Worm (Caenorhabditis elegans) whole organism, late embryonic: ENCODE data around the gene mrps-33.
A peak's percentile ranks its signal among the peaks of the same experiment; 100 is the strongest.

Source experiments
- C08G9.2 ChIP-seq: sonication (generic microtip); optimal IDR thresholded peaks from 2 replicates; lab custom pipeline; 2016; ENCODE audit warnings: mild to moderate bottlenecking, missing genetic modification characterization, moderate library complexity, missing compliant biosample characterization
- F13H6.1 ChIP-seq: sonication (generic microtip); optimal IDR thresholded peaks from 2 replicates; lab custom pipeline; 2016; ENCODE audit warnings: missing genetic modification characterization, missing compliant biosample characterization
- T23F11.4 ChIP-seq: fragments of 200-800 bp; sonication (Bioruptor generic); optimal IDR thresholded peaks from 2 replicates; lab custom pipeline; 2018; ENCODE audit warnings: mild to moderate bottlenecking, missing genetic modification characterization, missing compliant biosample characterization
- ahr-1 ChIP-seq: sonication (generic microtip); optimal IDR thresholded peaks from 2 replicates; lab custom pipeline; 2016; ENCODE audit warnings: missing genetic modification characterization, missing compliant biosample characterization
- ceh-14 ChIP-seq: sonication (generic microtip); optimal IDR thresholded peaks from 2 replicates; lab custom pipeline; 2016; ENCODE audit warnings: missing genotype, missing genetic modification characterization, missing compliant biosample characterization
- ceh-18 ChIP-seq: sonication (generic microtip); optimal IDR thresholded peaks from 2 replicates; lab custom pipeline; 2016; ENCODE audit warnings: missing genetic modification characterization, missing compliant biosample characterization
- ceh-24 ChIP-seq: sonication (generic microtip); optimal IDR thresholded peaks from 2 replicates; lab custom pipeline; 2016; ENCODE audit warnings: mild to moderate bottlenecking, missing genetic modification characterization, missing compliant biosample characterization
- ceh-31 ChIP-seq: sonication (generic microtip); optimal IDR thresholded peaks from 2 replicates; lab custom pipeline; 2016; ENCODE audit warnings: missing genetic modification characterization, missing compliant biosample characterization
- ceh-34 ChIP-seq: sonication (generic microtip); optimal IDR thresholded peaks from 2 replicates; lab custom pipeline; 2016; ENCODE audit warnings: mild to moderate bottlenecking, missing genetic modification characterization, missing compliant biosample characterization
- ceh-45 ChIP-seq: fragments of 200-800 bp; sonication (Bioruptor generic); IDR thresholded peaks from 2 replicates; pipeline ENCODE4 v1.3.6; 2022; ENCODE audit warnings: missing genetic modification reagents, missing genetic modification characterization, missing compliant biosample characterization
- ceh-48 ChIP-seq: sonication (generic microtip); optimal IDR thresholded peaks from 2 replicates; lab custom pipeline; 2016; ENCODE audit warnings: missing genetic modification characterization, inconsistent platforms, missing compliant biosample characterization
- dmd-4 ChIP-seq: sonication (generic microtip); optimal IDR thresholded peaks from 2 replicates; lab custom pipeline; 2016; ENCODE audit warnings: borderline replicate concordance, missing genetic modification characterization, missing compliant biosample characterization
- dve-1 ChIP-seq: sonication (generic microtip); optimal IDR thresholded peaks from 2 replicates; lab custom pipeline; 2017; ENCODE audit warnings: antibody characterized with exemption, mild to moderate bottlenecking, missing genetic modification characterization, missing compliant biosample characterization
- elt-2 ChIP-seq: sonication (generic microtip); optimal IDR thresholded peaks from 2 replicates; lab custom pipeline; 2016; ENCODE audit warnings: missing genetic modification reagents, missing genetic modification characterization, missing compliant biosample characterization
- elt-4 ChIP-seq: sonication (generic microtip); optimal IDR thresholded peaks from 2 replicates; lab custom pipeline; 2016; ENCODE audit warnings: missing genetic modification characterization, missing compliant biosample characterization
- ets-4 ChIP-seq: sonication (generic microtip); optimal IDR thresholded peaks from 2 replicates; lab custom pipeline; 2016; ENCODE audit warnings: missing genetic modification characterization, missing compliant biosample characterization
- eyg-1 ChIP-seq: sonication (generic microtip); optimal IDR thresholded peaks from 2 replicates; lab custom pipeline; 2016; ENCODE audit warnings: missing genotype, missing genetic modification characterization, missing compliant biosample characterization
- fkh-6 ChIP-seq: sonication (generic microtip); optimal IDR thresholded peaks from 2 replicates; lab custom pipeline; 2016; ENCODE audit warnings: missing genetic modification characterization, missing compliant biosample characterization
- hlh-13 ChIP-seq: fragments of 200-800 bp; sonication (Bioruptor generic); optimal IDR thresholded peaks from 2 replicates; lab custom pipeline; 2018; ENCODE audit warnings: mild to moderate bottlenecking, missing genetic modification characterization, missing compliant biosample characterization
- hlh-15 ChIP-seq: sonication (generic microtip); optimal IDR thresholded peaks from 2 replicates; lab custom pipeline; 2016; ENCODE audit warnings: missing genetic modification characterization, missing compliant biosample characterization
- hlh-8 ChIP-seq: sonication (generic microtip); optimal IDR thresholded peaks from 2 replicates; lab custom pipeline; 2016; ENCODE audit warnings: missing genotype, missing genetic modification characterization, missing compliant biosample characterization
- lim-6 ChIP-seq: sonication (generic microtip); optimal IDR thresholded peaks from 2 replicates; lab custom pipeline; 2016; ENCODE audit warnings: missing genetic modification characterization, missing compliant biosample characterization
- lin-11 ChIP-seq: fragments of 200-800 bp; sonication (Bioruptor generic); optimal IDR thresholded peaks from 2 replicates; lab custom pipeline; 2018; ENCODE audit warnings: mild to moderate bottlenecking, missing genetic modification characterization, missing compliant biosample characterization
- mec-3 ChIP-seq: sonication (generic microtip); optimal IDR thresholded peaks from 2 replicates; lab custom pipeline; 2016; ENCODE audit warnings: borderline replicate concordance, missing genetic modification characterization, missing compliant biosample characterization
- nfya-1 ChIP-seq: sonication (generic microtip); optimal IDR thresholded peaks from 2 replicates; lab custom pipeline; 2017; ENCODE audit warnings: missing genetic modification characterization, mild to moderate bottlenecking, missing compliant biosample characterization, antibody characterized with exemption, moderate library complexity
- nhr-11 ChIP-seq: fragments of 150-350 bp; optimal IDR thresholded peaks from 2 replicates; lab custom pipeline; 2014; ENCODE audit warnings: missing biosample characterization, missing genetic modification characterization
- npax-4 ChIP-seq: sonication (generic microtip); optimal IDR thresholded peaks from 2 replicates; lab custom pipeline; 2016; ENCODE audit warnings: missing genetic modification characterization, missing compliant biosample characterization
- odd-2 ChIP-seq: sonication (generic microtip); optimal IDR thresholded peaks from 2 replicates; lab custom pipeline; 2017; ENCODE audit warnings: antibody characterized with exemption, mild to moderate bottlenecking, missing genetic modification characterization, missing compliant biosample characterization
- pag-3 ChIP-seq: sonication (generic microtip); optimal IDR thresholded peaks from 2 replicates; lab custom pipeline; 2016; ENCODE audit warnings: missing compliant biosample characterization, missing genetic modification characterization, borderline replicate concordance
- pat-9 ChIP-seq: fragments of 200-800 bp; sonication (Bioruptor generic); optimal IDR thresholded peaks from 2 replicates; lab custom pipeline; 2018; ENCODE audit warnings: mild to moderate bottlenecking, missing genetic modification characterization, moderate library complexity, missing compliant biosample characterization
- pha-2 ChIP-seq: sonication (generic microtip); optimal IDR thresholded peaks from 2 replicates; lab custom pipeline; 2017; ENCODE audit warnings: mild to moderate bottlenecking, missing genetic modification characterization, missing compliant biosample characterization
- ref-2 ChIP-seq: sonication (generic microtip); optimal IDR thresholded peaks from 2 replicates; lab custom pipeline; 2016; ENCODE audit warnings: missing genetic modification characterization, missing compliant biosample characterization
- rnt-1 ChIP-seq: sonication (generic microtip); optimal IDR thresholded peaks from 2 replicates; lab custom pipeline; 2016; ENCODE audit warnings: missing genetic modification characterization, missing compliant biosample characterization
- sdc-2 ChIP-seq: sonication (generic microtip); optimal IDR thresholded peaks from 2 replicates; lab custom pipeline; 2016; ENCODE audit warnings: missing genotype, missing genetic modification characterization, missing compliant biosample characterization
- sox-2 ChIP-seq: fragments of 200-800 bp; sonication (Bioruptor generic); IDR thresholded peaks from 2 replicates; pipeline ENCODE4 v1.3.6; 2022; ENCODE audit warnings: missing genetic modification reagents, missing genetic modification characterization, missing compliant biosample characterization
- tbx-2 ChIP-seq: sonication (generic microtip); optimal IDR thresholded peaks from 2 replicates; lab custom pipeline; 2016; ENCODE audit warnings: missing genetic modification characterization, missing compliant biosample characterization
- ttx-3 ChIP-seq: sonication (generic microtip); optimal IDR thresholded peaks from 2 replicates; lab custom pipeline; 2016; ENCODE audit warnings: missing genetic modification reagents, missing genetic modification characterization, missing compliant biosample characterization
- unc-42 ChIP-seq: sonication (generic microtip); optimal IDR thresholded peaks from 2 replicates; lab custom pipeline; 2016; ENCODE audit warnings: missing genotype, missing genetic modification characterization, missing compliant biosample characterization
- unc-55 ChIP-seq: sonication (generic microtip); optimal IDR thresholded peaks from 2 replicates; lab custom pipeline; 2017; ENCODE audit warnings: missing biosample characterization, missing genetic modification reagents, missing genetic modification characterization
- zip-5 ChIP-seq: sonication (generic microtip); optimal IDR thresholded peaks from 2 replicates; lab custom pipeline; 2016; ENCODE audit warnings: missing genetic modification characterization, missing compliant biosample characterization

mrps-33 gene

ce11 chrIV:8769539-8769938 is 29.7 kb upstream of the mrps-33 start, which contains the start of gene F20C5.5:
Gene F20C5.5 (minus strand): TSS chrIV:8769639.
- TF ChIP-seq nhr-11 (tag; lab: Kevin White, UChicago) (no peak), ceh-14 (tag; lab: Kevin White, UChicago) (no peak), zip-5 (tag; lab: Kevin White, UChicago) (no peak), elt-2 (no peak), lin-11 (tag; lab: Kevin White, UChicago) (no peak), unc-55 (GFP tag; lab: Kevin White, UChicago) (no peak), odd-2 (tag; lab: Kevin White, UChicago) (no peak), mec-3 (no peak), elt-4 (tag; lab: Kevin White, UChicago) (no peak), fkh-6 (no peak), ets-4 (tag; lab: Kevin White, UChicago) (no peak), sox-2 (no peak), eyg-1 (no peak), pha-2 (tag; lab: Kevin White, UChicago) (no peak), pat-9 (tag; lab: Kevin White, UChicago) (no peak)
- TF ChIP-seq, all 69 proteins: peak for 0

DNA sequence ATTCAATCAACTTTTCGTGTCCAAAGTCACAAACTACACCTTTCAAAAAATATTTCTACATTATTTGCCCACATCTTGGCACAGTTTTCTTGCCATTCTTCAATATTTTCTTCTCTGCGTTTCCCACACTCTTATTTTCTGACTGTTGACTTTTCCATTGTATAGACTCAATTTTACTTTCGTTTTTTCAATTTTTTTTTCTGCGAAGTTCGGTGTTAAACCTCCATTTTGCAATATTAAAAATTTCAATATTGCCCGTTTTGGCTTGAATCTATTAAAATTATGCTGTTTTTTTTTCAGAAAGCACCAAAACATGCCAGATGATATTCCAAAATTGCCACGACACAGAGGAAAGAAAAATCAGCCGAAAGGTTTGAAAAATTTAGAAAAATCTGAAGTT is 24.7 kb upstream of the mrps-33 start, which contains the start of gene cdc-50.B:
Gene cdc-50.B (plus strand): TSS at position 301 of the 400 bp plus-strand sequence.
- TF ChIP-seq C08G9.2 (tag; lab: Kevin White, UChicago) (no peak), ceh-31 (no peak), rnt-1 (tag; lab: Kevin White, UChicago) (no peak), nhr-11 (tag; lab: Kevin White, UChicago) (no peak), ref-2 (no peak)
- TF ChIP-seq, all 69 proteins: peak for 0

DNA sequence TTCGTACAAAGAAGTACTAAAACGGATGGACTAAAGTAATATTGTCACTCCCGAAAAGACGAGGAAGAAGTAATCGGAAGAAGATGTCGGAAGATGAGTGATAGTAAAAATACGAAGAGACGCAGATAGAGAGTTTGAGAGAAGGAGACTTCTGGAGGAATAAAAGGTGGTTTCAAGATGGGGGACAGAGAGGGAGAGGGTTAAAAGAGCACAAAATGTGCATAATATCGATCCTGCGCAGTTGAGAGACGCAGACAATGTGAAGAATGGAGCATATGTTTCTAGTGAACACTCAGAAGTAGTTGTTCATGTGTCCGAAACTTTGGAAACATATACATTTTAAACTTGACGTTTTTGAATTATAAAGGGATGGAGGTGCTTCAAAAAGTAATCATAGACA is 22.6 kb upstream of the mrps-33 start:
- TF ChIP-seq npax-4 (tag; lab: Kevin White, UChicago), result no peak
- peak; percentile 92 for TF ChIP-seq ceh-48 (tag; lab: Kevin White, UChicago)
- TF ChIP-seq nfya-1 (tag; lab: Kevin White, UChicago), result peak; percentile 52
- peak; percentile 44 for TF ChIP-seq tbx-2
- peak; percentile 20 for TF ChIP-seq ceh-18
- peak; percentile 84 for TF ChIP-seq unc-42
- TF ChIP-seq hlh-8 (tag; lab: Kevin White, UChicago), result peak; percentile 69
- TF ChIP-seq ttx-3 (tag; lab: Kevin White, UChicago), result no peak
- TF ChIP-seq ceh-31, result peak; percentile 82
- no peak for TF ChIP-seq pag-3 (tag; lab: Kevin White, UChicago)
- TF ChIP-seq hlh-13 (GFP tag; lab: Kevin White, UChicago), result no peak
- peak; percentile 49 for TF ChIP-seq ceh-34
- TF ChIP-seq, all 69 proteins: peak for 8

DNA sequence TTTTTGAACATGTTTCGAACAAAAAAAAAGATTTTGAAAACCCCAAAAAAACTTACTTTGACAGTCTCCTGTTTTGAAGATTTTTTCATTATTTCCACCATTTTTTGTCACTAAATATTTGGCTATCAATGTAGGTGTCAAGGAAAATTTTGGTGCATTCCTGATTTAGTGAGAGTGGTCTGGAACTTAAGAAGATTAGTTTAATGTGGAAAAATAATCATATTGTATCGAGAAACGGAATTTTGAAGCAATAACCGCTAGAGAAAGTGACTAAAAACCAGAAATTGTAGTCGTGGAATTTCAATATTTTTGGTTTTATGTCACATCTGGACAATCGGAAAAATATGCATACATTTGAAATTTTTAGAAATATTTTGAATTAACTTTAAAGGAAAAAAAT is 22.1 kb upstream of the mrps-33 start, which contains the start of the genes F20C5.11 and klp-11:
Gene F20C5.11 (minus strand): TSS at position 101 of the 400 bp plus-strand sequence.
Gene klp-11 (minus strand): TSS at position 171 of the 400 bp plus-strand sequence.
- no peak for TF ChIP-seq F13H6.1
- no peak for TF ChIP-seq ttx-3 (tag; lab: Kevin White, UChicago)
- no peak for TF ChIP-seq dmd-4 (tag; lab: Kevin White, UChicago)
- no peak for TF ChIP-seq ceh-45
- TF ChIP-seq ceh-14 (tag; lab: Kevin White, UChicago), result no peak
- TF ChIP-seq lim-6 (tag; lab: Kevin White, UChicago), result no peak
- TF ChIP-seq ceh-48 (tag; lab: Kevin White, UChicago), result no peak
- TF ChIP-seq ahr-1 (tag; lab: Kevin White, UChicago), result no peak
- TF ChIP-seq nfya-1 (tag; lab: Kevin White, UChicago), result no peak
- TF ChIP-seq dve-1 (tag; lab: Kevin White, UChicago), result no peak
- no peak for TF ChIP-seq ceh-24 (tag; lab: Kevin White, UChicago)
- no peak for TF ChIP-seq hlh-15 (tag; lab: Kevin White, UChicago)
- TF ChIP-seq eyg-1, result no peak
- no peak for TF ChIP-seq T23F11.4 (GFP tag; lab: Kevin White, UChicago)
- TF ChIP-seq sdc-2 (tag; lab: Kevin White, UChicago), result no peak
- TF ChIP-seq, all 69 proteins: peak for 0
